Worm (Caenorhabditis elegans) whole organism, young adult: ENCODE results near the gene T08G3.13.

Experiments used
- B0019.2 ChIP-seq: fragments of 200-800 bp; sonication (Bioruptor generic); conservative IDR thresholded peaks from 2 replicates; pipeline ENCODE4 v1.3.6; 2022; ENCODE audit warnings: missing genetic modification reagents, missing genetic modification characterization, missing compliant biosample characterization
- C17E4.6 ChIP-seq: fragments of 200-800 bp; sonication (Bioruptor generic); IDR thresholded peaks from 2 replicates; pipeline ENCODE4 v1.3.6; 2022; ENCODE audit warnings: missing genetic modification reagents, missing genetic modification characterization, missing compliant biosample characterization
- attf-6 ChIP-seq: fragments of 200-800 bp; sonication (Bioruptor generic); IDR thresholded peaks from 2 replicates; pipeline ENCODE4 v1.3.6; 2022; ENCODE audit warnings: missing genetic modification reagents, missing genetic modification characterization, missing compliant biosample characterization
- ets-4 ChIP-seq: fragments of 200-800 bp; sonication (Bioruptor generic); optimal IDR thresholded peaks from 2 replicates; lab custom pipeline; 2018; ENCODE audit warnings: mild to moderate bottlenecking, missing genetic modification characterization, missing compliant biosample characterization
- nfyb-1 ChIP-seq: fragments of 200-800 bp; sonication (Bioruptor generic); IDR thresholded peaks from 2 replicates; pipeline ENCODE4 v1.3.6; 2022; ENCODE audit warnings: missing genetic modification reagents, missing genetic modification characterization, missing compliant biosample characterization
- pha-4 ChIP-seq: fragments of 150-350 bp; sonication (generic microtip); optimal IDR thresholded peaks from 2 replicates; lab custom pipeline; 2014; ENCODE audit warnings: missing biosample characterization, missing genetic modification reagents, missing genetic modification characterization
- rpc-1 ChIP-seq, 2 experiments: fragments of 150-350 bp in 1 of 2; sonication (generic microtip) in 1 of 2; optimal IDR thresholded peaks; 2 replicates each; lab custom pipeline; 2014 to 2018; ENCODE audit warnings: missing biosample characterization in 1 of 2, missing genetic modification characterization in 1 of 2, missing genetic modification reagents in 1 of 2, missing genotype in 1 of 2
- sdz-38 ChIP-seq: sonication (generic microtip); optimal IDR thresholded peaks from 2 replicates; lab custom pipeline; 2016; ENCODE audit warnings: missing genotype, missing genetic modification characterization, missing compliant biosample characterization
- snpc-4 ChIP-seq, 5 experiments: fragments of 150-350 bp in 1 of 5; sonication (generic microtip) in 4 of 5; optimal IDR thresholded peaks; 2 replicates each; lab custom pipeline; 2014 to 2018; ENCODE audit warnings: missing genetic modification characterization in 5 of 5, missing biosample characterization in 3 of 5, antibody characterized with exemption in 2 of 5, mild to moderate bottlenecking in 2 of 5, missing compliant biosample characterization in 2 of 5, missing genotype in 2 of 5, moderate library complexity in 2 of 5, missing genetic modification reagents in 1 of 5
- sptf-2 ChIP-seq: fragments of 200-800 bp; sonication (Bioruptor generic); optimal IDR thresholded peaks from 2 replicates; lab custom pipeline; 2018; ENCODE audit warnings: mild to moderate bottlenecking, missing genetic modification characterization, missing compliant biosample characterization
- unc-62 ChIP-seq: fragments of 150-350 bp; optimal IDR thresholded peaks from 2 replicates; lab custom pipeline; 2014; ENCODE audit warnings: missing biosample characterization, missing genetic modification reagents, missing genetic modification characterization
- ztf-28 ChIP-seq: fragments of 200-800 bp; sonication (Bioruptor generic); IDR thresholded peaks from 2 replicates; pipeline ENCODE4 v1.3.6; 2022; ENCODE audit warnings: missing genetic modification reagents, missing genetic modification characterization, missing compliant biosample characterization

ce11 chrV:16410521-16410920, 37.3 kb upstream of the T08G3.13 start, which contains the start of gene srh-145:
- no peak for TF ChIP-seq sdz-38 (tag; lab: Kevin White, UChicago)
- TF ChIP-seq nfyb-1 = no peak
- TF ChIP-seq snpc-4 (GFP tag; optimal IDR thresholded peaks at IDR 0.05; lab: Kevin White, UChicago) = no peak
- TF ChIP-seq snpc-4 (tag; optimal IDR thresholded peaks at IDR 0.05; lab: Kevin White, UChicago) = no peak
- TF ChIP-seq ztf-28 (GFP tag; lab: Robert Waterston, UW) = no peak
- no peak for TF ChIP-seq attf-6 (GFP tag; lab: Robert Waterston, UW)
- no peak for TF ChIP-seq pha-4
- TF ChIP-seq unc-62 (GFP tag; lab: Kevin White, UChicago) = no peak
- TF ChIP-seq B0019.2 = no peak
- no peak for TF ChIP-seq ets-4 (GFP tag; lab: Kevin White, UChicago)
- no peak for TF ChIP-seq rpc-1 (optimal IDR thresholded peaks at IDR 0.05; lab: Kevin White, UChicago)
- no peak for TF ChIP-seq rpc-1 (tag; optimal IDR thresholded peaks at IDR 0.05; lab: Kevin White, UChicago)
- TF ChIP-seq sptf-2 (GFP tag; lab: Kevin White, UChicago) = no peak
- TF ChIP-seq C17E4.6 (GFP tag; lab: Robert Waterston, UW) = no peak
